Worm (Caenorhabditis elegans) whole organism, early embryonic: ENCODE results near the gene T22G5.1.

ENCODE experiments used
- B0310.2 ChIP-seq: sonication (generic microtip); optimal IDR thresholded peaks from 2 replicates; lab custom pipeline; 2016; ENCODE audit warnings: mild to moderate bottlenecking, missing genetic modification characterization, missing compliant biosample characterization
- F13C5.2 ChIP-seq: sonication (generic microtip); optimal IDR thresholded peaks from 2 replicates; lab custom pipeline; 2017; ENCODE audit warnings: mild to moderate bottlenecking, missing genetic modification characterization, inconsistent platforms, missing compliant biosample characterization
- ama-1 ChIP-seq: fragments of 150-350 bp; optimal IDR thresholded peaks from 2 replicates; lab custom pipeline; 2014
- ceh-36 ChIP-seq: sonication (generic microtip); optimal IDR thresholded peaks from 2 replicates; lab custom pipeline; 2016; ENCODE audit warnings: missing genetic modification characterization, inconsistent platforms, missing compliant biosample characterization
- ets-7 ChIP-seq: sonication (generic microtip); optimal IDR thresholded peaks from 2 replicates; lab custom pipeline; 2016; ENCODE audit warnings: missing genotype, missing genetic modification characterization, missing compliant biosample characterization
- flt-1 ChIP-seq: fragments of 200-800 bp; sonication (Bioruptor generic); IDR thresholded peaks from 2 replicates; pipeline ENCODE4 v1.3.6; 2022; ENCODE audit warnings: missing genetic modification characterization, missing compliant biosample characterization
- hmbx-1 ChIP-seq: sonication (generic microtip); optimal IDR thresholded peaks from 2 replicates; lab custom pipeline; 2016; ENCODE audit warnings: mild to moderate bottlenecking, missing genetic modification characterization, missing compliant biosample characterization
- hnd-1 ChIP-seq: sonication (generic microtip); optimal IDR thresholded peaks from 2 replicates; lab custom pipeline; 2016; ENCODE audit warnings: missing genetic modification characterization, missing compliant biosample characterization
- pes-1 ChIP-seq: fragments of 200-800 bp; sonication (Bioruptor generic); IDR thresholded peaks from 2 replicates; pipeline ENCODE4 v1.3.6; 2022; ENCODE audit warnings: missing genetic modification reagents, missing genetic modification characterization, missing compliant biosample characterization
- sea-1 ChIP-seq: fragments of 200-800 bp; sonication (Bioruptor generic); conservative IDR thresholded peaks from 2 replicates; pipeline ENCODE4 v1.3.6; 2022; ENCODE audit warnings: missing genetic modification characterization, missing compliant biosample characterization
- tbx-11 ChIP-seq: fragments of 200-800 bp; sonication (Bioruptor generic); IDR thresholded peaks from 2 replicates; pipeline ENCODE4 v1.3.6; 2022; ENCODE audit warnings: missing genetic modification characterization, missing compliant biosample characterization
- tbx-37 ChIP-seq: fragments of 200-800 bp; sonication (Bioruptor generic); conservative IDR thresholded peaks from 2 replicates; pipeline ENCODE4 v1.3.6; 2022; ENCODE audit warnings: missing genetic modification reagents, missing genetic modification characterization, missing compliant biosample characterization
- tra-4 ChIP-seq: sonication (generic microtip); optimal IDR thresholded peaks from 2 replicates; lab custom pipeline; 2017; ENCODE audit warnings: missing genetic modification characterization, missing compliant biosample characterization

ce11 chrV:13857132-13857531, 19.5 kb upstream of the T22G5.1 start, which contains the start of gene srx-136:
- TF ChIP-seq ama-1 (lab: Kevin White, UChicago) (no peak), F13C5.2 (tag; lab: Kevin White, UChicago) (no peak), hmbx-1 (no peak), tra-4 (tag; lab: Kevin White, UChicago) (no peak), hnd-1 (no peak), B0310.2 (tag; lab: Kevin White, UChicago) (no peak), tbx-37 (GFP tag; lab: Robert Waterston, UW) (no peak), flt-1 (GFP tag; lab: Robert Waterston, UW) (no peak), pes-1 (GFP tag; lab: Robert Waterston, UW) (no peak), tbx-11 (GFP tag; lab: Robert Waterston, UW) (no peak), sea-1 (no peak), ceh-36 (tag; lab: Kevin White, UChicago) (no peak), ets-7 (tag; lab: Kevin White, UChicago) (no peak)
